Fruit fly (Drosophila melanogaster) whole organism, pupa: ENCODE data around the gene Ilp2.
A peak's percentile ranks its signal among the peaks of the same experiment; 100 is the strongest.

Experiments
- CG10348 ChIP-seq: fragments of 200-800 bp; sonication (Bioruptor generic); IDR thresholded peaks from 2 replicates; pipeline ENCODE4 v1.3.6; 2022; ENCODE audit warnings: missing biosample characterization, missing genetic modification characterization
- CG12605 ChIP-seq: fragments of 200-800 bp; sonication (Bioruptor generic); IDR thresholded peaks from 2 replicates; pipeline ENCODE4 v1.3.6; 2022; ENCODE audit warnings: missing biosample characterization, missing genetic modification characterization
- CG13204 ChIP-seq: fragments of 200-800 bp; sonication (Bioruptor generic); optimal IDR thresholded peaks from 2 replicates; lab custom pipeline; 2018; ENCODE audit warnings: missing biosample characterization, mild to moderate bottlenecking, missing genetic modification characterization, moderate library complexity
- CG14655 ChIP-seq: fragments of 200-800 bp; sonication (Bioruptor generic); optimal IDR thresholded peaks from 3 replicates; lab custom pipeline; 2017; ENCODE audit warnings: mild to moderate bottlenecking, missing biosample characterization, missing genetic modification reagents, missing genetic modification characterization
- CG15710 ChIP-seq: fragments of 200-800 bp; sonication (Bioruptor generic); optimal IDR thresholded peaks from 2 replicates; lab custom pipeline; 2018; ENCODE audit warnings: missing biosample characterization, mild to moderate bottlenecking, missing genetic modification characterization, moderate library complexity
- CG17806 ChIP-seq: fragments of 200-800 bp; sonication (Bioruptor generic); optimal IDR thresholded peaks from 2 replicates; lab custom pipeline; 2018; ENCODE audit warnings: missing biosample characterization, mild to moderate bottlenecking, missing genetic modification characterization, moderate library complexity
- CG32121 ChIP-seq: fragments of 200-800 bp; sonication (Bioruptor generic); IDR thresholded peaks from 2 replicates; pipeline ENCODE4 v1.3.6; 2022; ENCODE audit warnings: missing biosample characterization, missing genetic modification characterization
- CG34367 ChIP-seq: fragments of 200-800 bp; sonication (Bioruptor generic); optimal IDR thresholded peaks from 2 replicates; lab custom pipeline; 2018; ENCODE audit warnings: missing biosample characterization, mild to moderate bottlenecking, missing genetic modification characterization
- CG4496 ChIP-seq: fragments of 200-800 bp; sonication (Bioruptor generic); IDR thresholded peaks from 3 replicates; pipeline ENCODE4 v1.3.6; 2022; ENCODE audit warnings: missing biosample characterization, missing genetic modification characterization
- CG8159 ChIP-seq: fragments of 200-800 bp; sonication (Bioruptor generic); optimal IDR thresholded peaks from 3 replicates; lab custom pipeline; 2018; ENCODE audit warnings: missing biosample characterization, mild to moderate bottlenecking, missing genetic modification characterization, moderate library complexity
- CG8301 ChIP-seq: fragments of 200-800 bp; sonication (Bioruptor generic); optimal IDR thresholded peaks from 2 replicates; lab custom pipeline; 2018; ENCODE audit warnings: missing biosample characterization, mild to moderate bottlenecking, missing genetic modification characterization
- CG9948 ChIP-seq: fragments of 200-800 bp; sonication (Bioruptor generic); optimal IDR thresholded peaks from 2 replicates; lab custom pipeline; 2018; ENCODE audit warnings: missing biosample characterization, mild to moderate bottlenecking, missing genetic modification characterization, moderate library complexity
- D1 ChIP-seq: fragments of 200-800 bp; sonication (Bioruptor generic); optimal IDR thresholded peaks from 2 replicates; lab custom pipeline; 2018; ENCODE audit warnings: missing biosample characterization, mild to moderate bottlenecking, missing genetic modification characterization, moderate library complexity
- EcR ChIP-seq: fragments of 200-800 bp; sonication (Bioruptor generic); optimal IDR thresholded peaks from 3 replicates; lab custom pipeline; 2019; ENCODE audit warnings: missing biosample characterization, missing genetic modification characterization, mild to moderate bottlenecking, moderate library complexity, missing genetic modification reagents
- Ets98B ChIP-seq: fragments of 200-800 bp; sonication (Bioruptor generic); IDR thresholded peaks from 2 replicates; pipeline ENCODE4 v1.3.6; 2022; ENCODE audit warnings: missing biosample characterization, missing genetic modification characterization
- Pif1A ChIP-seq: fragments of 200-800 bp; sonication (Bioruptor generic); optimal IDR thresholded peaks from 3 replicates; lab custom pipeline; 2016; ENCODE audit warnings: missing biosample characterization, missing genetic modification characterization
- Pif1B ChIP-seq: fragments of 200-800 bp; sonication (Bioruptor generic); optimal IDR thresholded peaks from 3 replicates; lab custom pipeline; 2016; ENCODE audit warnings: missing biosample characterization, missing genetic modification characterization
- Snoo ChIP-seq: fragments of 200-800 bp; sonication (Bioruptor generic); optimal IDR thresholded peaks from 3 replicates; lab custom pipeline; 2017; ENCODE audit warnings: missing biosample characterization, mild to moderate bottlenecking, missing genetic modification characterization, inconsistent platforms
- fd96Ca ChIP-seq: fragments of 200-800 bp; sonication (Bioruptor generic); IDR thresholded peaks from 3 replicates; pipeline ENCODE4 v1.3.6; 2022; ENCODE audit warnings: missing biosample characterization, missing genetic modification characterization
- gl ChIP-seq: fragments of 200-800 bp; sonication (Bioruptor generic); optimal IDR thresholded peaks from 2 replicates; lab custom pipeline; 2018; ENCODE audit warnings: missing biosample characterization, mild to moderate bottlenecking, missing genetic modification characterization
- rn ChIP-seq: fragments of 200-800 bp; sonication (Bioruptor generic); IDR thresholded peaks from 2 replicates; pipeline ENCODE4 v1.3.6; 2022; ENCODE audit warnings: missing biosample characterization, missing genetic modification characterization

The Ilp2 gene

DNA sequence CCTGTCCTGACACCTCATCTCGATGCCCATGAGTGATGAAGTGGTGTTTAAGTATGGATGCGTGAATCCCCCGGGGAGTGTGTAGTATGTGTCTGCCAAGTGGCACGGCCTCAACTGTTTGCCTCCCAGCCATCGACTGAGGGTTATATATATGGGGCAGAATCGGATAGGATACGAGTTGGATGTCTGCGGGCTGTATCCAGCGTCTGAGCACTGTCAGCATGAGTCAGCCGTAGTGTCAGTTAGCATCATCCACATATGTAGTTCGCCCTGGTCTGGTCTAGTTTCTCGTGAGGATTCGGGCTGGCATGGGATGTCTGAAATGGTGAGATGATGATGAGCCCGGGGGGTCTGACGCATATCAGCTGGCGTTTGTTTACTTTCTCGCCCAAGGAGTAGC, 2.5 kb downstream of the Ilp2 start, which contains the start of gene Ilp3:
TSS of gene Ilp3 (minus strand) at position 101 of the 400 bp plus-strand sequence.
- TF ChIP-seq CG8301 (no peak), CG17806 (no peak), Ets98B (GFP tag; lab: Robert Waterston, UW) (no peak), gl (tag; lab: Kevin White, UChicago) (no peak), Pif1A (GFP tag; lab: Kevin White, UChicago) (no peak), CG10348 (GFP tag; lab: Robert Waterston, UW) (no peak), CG34367 (tag; lab: Kevin White, UChicago) (no peak)

dm6 chr3L:9804125-9804524, 4.6 kb downstream of the Ilp2 start, which contains the start of gene Ilp4:
Gene Ilp4 (minus strand): TSS chr3L:9804263.
- TF ChIP-seq CG34367 (tag; lab: Kevin White, UChicago), result no peak
- no peak for TF ChIP-seq CG10348 (GFP tag; lab: Robert Waterston, UW)
- no peak for TF ChIP-seq gl (tag; lab: Kevin White, UChicago)
- TF ChIP-seq CG15710 (tag; lab: Kevin White, UChicago), result no peak
- no peak for TF ChIP-seq CG32121 (GFP tag; lab: Robert Waterston, UW)
- TF ChIP-seq EcR, result no peak
- no peak for TF ChIP-seq D1 (tag; lab: Kevin White, UChicago)
- no peak for TF ChIP-seq CG14655
- no peak for TF ChIP-seq Pif1A (GFP tag; lab: Kevin White, UChicago)
- TF ChIP-seq CG9948 (tag; lab: Kevin White, UChicago), result no peak
- no peak for TF ChIP-seq CG17806
- TF ChIP-seq CG13204 (GFP tag; lab: Kevin White, UChicago), result no peak
- no peak for TF ChIP-seq CG8301
- no peak for TF ChIP-seq CG8159 (tag; lab: Kevin White, UChicago)
- TF ChIP-seq CG12605 (GFP tag; lab: Robert Waterston, UW), result no peak
- no peak for TF ChIP-seq CG4496
- no peak for TF ChIP-seq Ets98B (GFP tag; lab: Robert Waterston, UW)
- TF ChIP-seq Snoo (tag; lab: Kevin White, UChicago), result no peak
- TF ChIP-seq, all 21 proteins: peak for 0

dm6 chr3L:9813345-9813897, 13.9 kb downstream of the Ilp2 start, which contains the start of gene CG43897:
Gene CG43897 (plus strand): TSS chr3L:9813847.
- TF ChIP-seq Snoo (tag; lab: Kevin White, UChicago) (no peak), CG13204 (GFP tag; lab: Kevin White, UChicago) (no peak), Pif1A (GFP tag; lab: Kevin White, UChicago) (no peak), fd96Ca (GFP tag; lab: Robert Waterston, UW) (no peak), CG34367 (tag; lab: Kevin White, UChicago) (no peak), CG4496 (no peak), Ets98B (GFP tag; lab: Robert Waterston, UW) (no peak), CG32121 (GFP tag; lab: Robert Waterston, UW) (no peak), CG14655 (no peak), rn (GFP tag; lab: Robert Waterston, UW) (no peak), CG8301 (no peak), CG12605 (GFP tag; lab: Robert Waterston, UW) (no peak), CG8159 (tag; lab: Kevin White, UChicago) (no peak), EcR (no peak), CG9948 (tag; lab: Kevin White, UChicago) (no peak), CG10348 (GFP tag; lab: Robert Waterston, UW) (no peak), CG15710 (tag; lab: Kevin White, UChicago) (no peak), Pif1B (GFP tag; lab: Kevin White, UChicago) (no peak), gl (tag; lab: Kevin White, UChicago) (no peak)
- TF ChIP-seq, all 21 proteins: peak for 0

DNA sequence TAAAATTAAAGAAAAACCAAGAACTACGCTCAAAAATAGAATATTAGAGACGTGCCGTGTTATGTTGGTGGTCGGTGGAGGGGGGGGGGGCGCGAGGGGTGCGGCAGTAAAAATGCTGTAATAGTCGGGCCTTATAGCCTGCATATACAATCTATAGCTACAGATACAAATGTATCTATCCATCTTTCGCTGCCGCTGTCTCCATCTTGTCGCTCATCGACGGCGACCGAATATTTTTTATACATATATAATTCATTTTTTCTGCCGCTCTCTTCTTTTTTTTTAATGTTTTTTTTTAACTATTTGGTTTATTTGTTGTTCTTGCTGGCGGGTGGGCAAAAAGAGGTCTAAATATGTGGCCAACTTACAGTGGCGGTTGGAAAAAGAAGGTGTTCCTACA, 15.1 kb downstream of the Ilp2 start:
- TF ChIP-seq CG13204 (GFP tag; lab: Kevin White, UChicago) (no peak), CG32121 (GFP tag; lab: Robert Waterston, UW) (peak; percentile 63), D1 (tag; lab: Kevin White, UChicago) (no peak), CG17806 (no peak), Snoo (tag; lab: Kevin White, UChicago) (no peak), Pif1B (GFP tag; lab: Kevin White, UChicago) (no peak), Ets98B (GFP tag; lab: Robert Waterston, UW) (peak; percentile 50), CG34367 (tag; lab: Kevin White, UChicago) (no peak), fd96Ca (GFP tag; lab: Robert Waterston, UW) (peak; percentile 38; the same call in 1 of the 3 replicates), gl (tag; lab: Kevin White, UChicago) (no peak), CG4496 (peak; percentile 57; the same call in 2 of the 3 replicates), CG12605 (GFP tag; lab: Robert Waterston, UW) (no peak; the same call in 1 of the 2 replicates), CG14655 (peak; percentile 20), EcR (no peak), CG10348 (GFP tag; lab: Robert Waterston, UW) (no peak), CG8159 (tag; lab: Kevin White, UChicago) (no peak)

DNA sequence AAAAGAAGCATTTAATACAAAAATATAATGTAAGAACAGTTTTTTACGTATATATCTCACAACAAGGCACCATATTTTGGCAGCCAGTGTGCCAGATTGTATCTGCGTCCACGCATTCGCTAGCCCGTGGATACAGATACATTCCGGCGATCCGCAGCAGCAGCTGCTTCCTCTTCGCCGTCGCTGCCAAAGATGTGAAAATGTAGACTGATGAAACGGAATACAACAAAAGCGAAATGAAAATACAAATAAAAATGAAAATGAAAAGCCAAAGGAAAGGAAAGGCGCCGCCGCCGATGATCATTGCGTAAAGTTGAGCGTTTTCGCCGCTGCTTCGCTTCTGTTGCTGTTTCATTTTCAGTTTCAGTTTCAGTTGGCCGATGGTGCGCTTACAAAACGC, 16.2 kb downstream of the Ilp2 start:
- TF ChIP-seq CG8301 (no peak), D1 (tag; lab: Kevin White, UChicago) (no peak), fd96Ca (GFP tag; lab: Robert Waterston, UW) (peak; percentile 44; the same call in 1 of the 3 replicates), Ets98B (GFP tag; lab: Robert Waterston, UW) (peak; percentile 53), CG8159 (tag; lab: Kevin White, UChicago) (no peak), CG4496 (no peak), CG9948 (tag; lab: Kevin White, UChicago) (no peak), EcR (no peak), CG32121 (GFP tag; lab: Robert Waterston, UW) (peak; percentile 64), Pif1B (GFP tag; lab: Kevin White, UChicago) (no peak)
